Worm (Caenorhabditis elegans) whole organism, L4/young adult: Measurements from ENCODE around the gene B0252.11.

ENCODE experiments used
- W03F9.2 ChIP-seq: fragments of 150-350 bp; optimal IDR thresholded peaks from 2 replicates; lab custom pipeline; 2014; ENCODE audit warnings: missing biosample characterization, missing genetic modification characterization
- him-1 ChIP-seq: sonication (generic microtip); optimal IDR thresholded peaks from 2 replicates; lab custom pipeline; 2016; ENCODE audit warnings: missing genotype, missing genetic modification reagents, missing genetic modification characterization, missing compliant biosample characterization

ce11 chrII:6927034-6927433 lies 9.4 kb upstream of the B0252.11 start:
- TF ChIP-seq W03F9.2 (tag; lab: Kevin White, UChicago), result no peak
- TF ChIP-seq him-1 (tag; lab: Kevin White, UChicago), result no peak
